Worm (Caenorhabditis elegans) whole organism, L2 larva: ENCODE measurements around the gene srg-40.

Source experiments
- fos-1 ChIP-seq: fragments of 150-350 bp; optimal IDR thresholded peaks from 2 replicates; lab custom pipeline; 2014; ENCODE audit warnings: missing biosample characterization, missing genetic modification characterization
- mdl-1 ChIP-seq, 2 experiments: fragments of 150-350 bp in 1 of 2; sonication (generic microtip) in 1 of 2; optimal IDR thresholded peaks; 2 replicates each; lab custom pipeline; 2017; ENCODE audit warnings: missing biosample characterization in 2 of 2, missing genetic modification characterization in 2 of 2
- nhr-11 ChIP-seq: fragments of 150-350 bp; optimal IDR thresholded peaks from 2 replicates; lab custom pipeline; 2014; ENCODE audit warnings: missing biosample characterization, missing genetic modification characterization
- sma-9 ChIP-seq, 2 experiments: fragments of 150-350 bp in 1 of 2; sonication (generic microtip) in 1 of 2; optimal IDR thresholded peaks; 2 replicates each; lab custom pipeline; 2014 to 2016; ENCODE audit warnings: missing genetic modification characterization in 2 of 2, mild to moderate bottlenecking in 1 of 2, missing biosample characterization in 1 of 2, missing compliant biosample characterization in 1 of 2, missing genetic modification reagents in 1 of 2, moderate library complexity in 1 of 2
- unc-62 ChIP-seq: fragments of 150-350 bp; optimal IDR thresholded peaks from 2 replicates; lab custom pipeline; 2014; ENCODE audit warnings: missing biosample characterization, missing genetic modification reagents, missing genetic modification characterization

- TF ChIP-seq nhr-11: no peak
- TF ChIP-seq unc-62 (GFP tag; lab: Kevin White, UChicago): no peak
- TF ChIP-seq fos-1 (tag; lab: Kevin White, UChicago): no peak
- TF ChIP-seq mdl-1 (tag; optimal IDR thresholded peaks at IDR 0.05; lab: Kevin White, UChicago): no peak
- TF ChIP-seq sma-9 (GFP tag; optimal IDR thresholded peaks at IDR 0.05; lab: Kevin White, UChicago): no peak
- no peak for TF ChIP-seq sma-9 (tag; optimal IDR thresholded peaks at IDR 0.05; lab: Kevin White, UChicago)
These were observed 50.8 kb downstream of the srg-40 start, which contains the start of gene math-33 for ce11 chrV:11113607-11114006.
